Fruit fly (Drosophila melanogaster) whole organism, embryonic: ENCODE data around the gene c12.2.

Experiments
- B-H2 ChIP-seq: fragments of 200-800 bp; sonication (Bioruptor generic); optimal IDR thresholded peaks from 2 replicates; lab custom pipeline; 2018; ENCODE audit warnings: missing biosample characterization, mild to moderate bottlenecking, missing genetic modification characterization
- Bdp1 ChIP-seq: fragments of 200-800 bp; sonication (Bioruptor generic); optimal IDR thresholded peaks from 3 replicates; lab custom pipeline; 2016; ENCODE audit warnings: missing biosample characterization, missing genetic modification characterization
- BtbVII ChIP-seq: fragments of 200-800 bp; sonication (Bioruptor generic); optimal IDR thresholded peaks from 3 replicates; lab custom pipeline; 2017; ENCODE audit warnings: missing biosample characterization, mild to moderate bottlenecking, missing genetic modification characterization
- CG10366 ChIP-seq: fragments of 200-800 bp; sonication (Bioruptor generic); IDR thresholded peaks from 2 replicates; pipeline ENCODE4 v1.3.6; 2022; ENCODE audit warnings: missing biosample characterization, missing genetic modification characterization
- CG10565 ChIP-seq: fragments of 200-800 bp; sonication (Bioruptor generic); optimal IDR thresholded peaks from 3 replicates; lab custom pipeline; 2016; ENCODE audit warnings: missing biosample characterization, mild to moderate bottlenecking, missing genetic modification characterization
- CG10654 ChIP-seq: fragments of 200-800 bp; sonication (Bioruptor generic); optimal IDR thresholded peaks from 2 replicates; lab custom pipeline; 2016; ENCODE audit warnings: missing biosample characterization, missing genetic modification characterization
- CG10959 ChIP-seq: fragments of 200-800 bp; sonication (Bioruptor generic); IDR thresholded peaks from 2 replicates; pipeline ENCODE4 v1.3.6; 2022; ENCODE audit warnings: missing biosample characterization, missing genetic modification characterization
- CG11504 ChIP-seq: fragments of 200-800 bp; sonication (Bioruptor generic); optimal IDR thresholded peaks from 3 replicates; lab custom pipeline; 2019; ENCODE audit warnings: missing biosample characterization, mild to moderate bottlenecking, missing genetic modification characterization, moderate library complexity
- CG14710 ChIP-seq: fragments of 200-800 bp; sonication (Bioruptor generic); optimal IDR thresholded peaks from 3 replicates; lab custom pipeline; 2019; ENCODE audit warnings: missing biosample characterization, mild to moderate bottlenecking, missing genetic modification characterization, moderate library complexity
- CG1529 ChIP-seq: fragments of 200-800 bp; sonication (Bioruptor generic); optimal IDR thresholded peaks from 3 replicates; lab custom pipeline; 2018; ENCODE audit warnings: missing biosample characterization, missing genetic modification characterization
- CG15601 ChIP-seq: fragments of 200-800 bp; sonication (Bioruptor generic); optimal IDR thresholded peaks from 3 replicates; lab custom pipeline; 2019; ENCODE audit warnings: missing biosample characterization, mild to moderate bottlenecking, missing genetic modification characterization, moderate library complexity
- CG15696 ChIP-seq: fragments of 200-800 bp; sonication (Bioruptor generic); optimal IDR thresholded peaks from 2 replicates; lab custom pipeline; 2019; ENCODE audit warnings: missing biosample characterization, mild to moderate bottlenecking, missing genetic modification characterization, moderate library complexity
- CG17186 ChIP-seq: fragments of 200-800 bp; sonication (Bioruptor generic); optimal IDR thresholded peaks from 3 replicates; lab custom pipeline; 2017; ENCODE audit warnings: missing biosample characterization, missing genetic modification reagents, missing genetic modification characterization
- CG17328 ChIP-seq: fragments of 200-800 bp; sonication (Bioruptor generic); IDR thresholded peaks from 2 replicates; pipeline ENCODE4 v1.3.6; 2022; ENCODE audit warnings: missing biosample characterization, missing genetic modification characterization
- CG17361 ChIP-seq: fragments of 200-800 bp; sonication (Bioruptor generic); IDR thresholded peaks from 3 replicates; pipeline ENCODE4 v1.3.6; 2022; ENCODE audit warnings: missing biosample characterization, missing genetic modification characterization
- CG17912 ChIP-seq: fragments of 200-800 bp; sonication (Bioruptor generic); optimal IDR thresholded peaks from 2 replicates; lab custom pipeline; 2018; ENCODE audit warnings: missing biosample characterization, mild to moderate bottlenecking, missing genetic modification characterization
- CG18011 ChIP-seq: fragments of 200-800 bp; sonication (Bioruptor generic); optimal IDR thresholded peaks from 2 replicates; lab custom pipeline; 2017; ENCODE audit warnings: missing biosample characterization, missing genetic modification characterization, mild to moderate bottlenecking, moderate library complexity, missing genotype
- CG18262 ChIP-seq: fragments of 200-800 bp; optimal IDR thresholded peaks from 3 replicates; lab custom pipeline; 2019; ENCODE audit warnings: missing biosample characterization, mild to moderate bottlenecking, missing genetic modification characterization, moderate library complexity
- CG31224 ChIP-seq: fragments of 200-800 bp; sonication (Bioruptor generic); IDR thresholded peaks from 2 replicates; pipeline ENCODE4 v1.3.6; 2022; ENCODE audit warnings: missing biosample characterization, missing genetic modification characterization
- CG34224 ChIP-seq: fragments of 200-800 bp; sonication (Bioruptor generic); IDR thresholded peaks from 3 replicates; pipeline ENCODE4 v1.3.6; 2022; ENCODE audit warnings: missing biosample characterization, missing genetic modification characterization; ENCODE audit not compliant: partially characterized antibody
- CG3726 ChIP-seq: fragments of 200-800 bp; sonication (Bioruptor generic); IDR thresholded peaks from 3 replicates; pipeline ENCODE4, ENCODE4 v1.3.6; 2022; ENCODE audit warnings: missing biosample characterization, missing genetic modification characterization
- CG3847 ChIP-seq: fragments of 200-800 bp; sonication (Bioruptor generic); IDR thresholded peaks from 2 replicates; pipeline ENCODE4 v1.3.6; 2022; ENCODE audit warnings: missing biosample characterization, missing genetic modification characterization
- CG42726 ChIP-seq: fragments of 200-800 bp; sonication (Bioruptor generic); IDR thresholded peaks from 2 replicates; pipeline ENCODE4 v1.3.6; 2022; ENCODE audit warnings: missing biosample characterization, missing genetic modification characterization; ENCODE audit not compliant: partially characterized antibody
- CG4617 ChIP-seq: fragments of 200-800 bp; sonication (Bioruptor generic); optimal IDR thresholded peaks from 3 replicates; lab custom pipeline; 2016; ENCODE audit warnings: missing biosample characterization, missing genetic modification characterization, borderline replicate concordance
- CG4730 ChIP-seq: fragments of 200-800 bp; sonication (Bioruptor generic); IDR thresholded peaks from 2 replicates; pipeline ENCODE4 v1.3.6; 2022; ENCODE audit warnings: missing biosample characterization, missing genetic modification characterization
- CG7745 ChIP-seq: fragments of 200-800 bp; sonication (Bioruptor generic); optimal IDR thresholded peaks from 2 replicates; lab custom pipeline; 2018; ENCODE audit warnings: missing biosample characterization, mild to moderate bottlenecking, missing genetic modification characterization, moderate library complexity
- CHES-1-like ChIP-seq: fragments of 200-800 bp; sonication (Bioruptor generic); optimal IDR thresholded peaks from 2 replicates; lab custom pipeline; 2016; ENCODE audit warnings: missing biosample characterization, missing genetic modification characterization
- CoRest ChIP-seq: fragments of 200-800 bp; sonication (Bioruptor generic); optimal IDR thresholded peaks from 3 replicates; lab custom pipeline; 2018; ENCODE audit warnings: missing biosample characterization, mild to moderate bottlenecking, missing genetic modification characterization, moderate library complexity
- Hand ChIP-seq: fragments of 200-800 bp; sonication (Bioruptor generic); optimal IDR thresholded peaks from 2 replicates; lab custom pipeline; 2017; ENCODE audit warnings: mild to moderate bottlenecking, missing biosample characterization, missing genetic modification reagents, missing genetic modification characterization
- Hmr ChIP-seq: fragments of 200-800 bp; sonication (Bioruptor generic); optimal IDR thresholded peaks from 3 replicates; lab custom pipeline; 2017; ENCODE audit warnings: mild to moderate bottlenecking, missing biosample characterization, missing genetic modification reagents, missing genetic modification characterization
- Med ChIP-seq: fragments of 200-800 bp; sonication (Bioruptor generic); peaks from one replicate; lab custom pipeline; 2016; ENCODE audit warnings: missing biosample characterization, missing genetic modification characterization, mild to moderate bottlenecking, inconsistent platforms, moderate library complexity
- Sox102F ChIP-seq: fragments of 200-800 bp; sonication (Bioruptor generic); optimal IDR thresholded peaks from 2 replicates; lab custom pipeline; 2018; ENCODE audit warnings: missing biosample characterization, mild to moderate bottlenecking, missing genetic modification characterization, moderate library complexity
- Xrp1 ChIP-seq: fragments of 200-800 bp; sonication (Bioruptor generic); IDR thresholded peaks from 2 replicates; pipeline ENCODE4 v1.3.6; 2022; ENCODE audit warnings: missing biosample characterization, missing genetic modification characterization
- ac ChIP-seq: fragments of 200-800 bp; sonication (Bioruptor generic); optimal IDR thresholded peaks from 3 replicates; lab custom pipeline; 2017; ENCODE audit warnings: missing biosample characterization, mild to moderate bottlenecking, missing genetic modification characterization
- ara ChIP-seq: fragments of 200-800 bp; sonication (Bioruptor generic); IDR thresholded peaks from 2 replicates; pipeline ENCODE4 v1.3.6; 2022; ENCODE audit warnings: missing biosample characterization, missing genetic modification characterization
- ato ChIP-seq: fragments of 200-800 bp; sonication (Bioruptor generic); IDR thresholded peaks from 2 replicates; pipeline ENCODE4 v1.3.6; 2022; ENCODE audit warnings: missing biosample characterization, missing genetic modification characterization; ENCODE audit not compliant: partially characterized antibody
- bab2 ChIP-seq: fragments of 200-800 bp; sonication (Bioruptor generic); optimal IDR thresholded peaks from 2 replicates; lab custom pipeline; 2016; ENCODE audit warnings: missing biosample characterization, missing genetic modification characterization
- gsb ChIP-seq: fragments of 200-800 bp; sonication (Bioruptor generic); IDR thresholded peaks from 2 replicates; pipeline ENCODE4 v1.3.6; 2022; ENCODE audit warnings: missing biosample characterization, missing genetic modification characterization
- nerfin-1 ChIP-seq: fragments of 200-800 bp; sonication (Bioruptor generic); optimal IDR thresholded peaks from 3 replicates; lab custom pipeline; 2019; ENCODE audit warnings: missing biosample characterization, mild to moderate bottlenecking, missing genetic modification characterization, moderate library complexity
- pnt ChIP-seq: fragments of 200-800 bp; sonication (Bioruptor generic); optimal IDR thresholded peaks from 3 replicates; lab custom pipeline; 2016; ENCODE audit warnings: missing biosample characterization, missing genetic modification characterization
- pros ChIP-seq: fragments of 200-800 bp; sonication (Bioruptor generic); optimal IDR thresholded peaks from 3 replicates; lab custom pipeline; 2019; ENCODE audit warnings: missing biosample characterization, mild to moderate bottlenecking, missing genetic modification characterization, moderate library complexity
- ro ChIP-seq: fragments of 200-800 bp; sonication (Bioruptor generic); IDR thresholded peaks from 2 replicates; pipeline ENCODE4 v1.3.6; 2022; ENCODE audit warnings: missing biosample characterization, missing genetic modification characterization
- row ChIP-seq: fragments of 200-800 bp; sonication (Bioruptor generic); IDR thresholded peaks from 3 replicates; pipeline ENCODE4 v1.3.6; 2022; ENCODE audit warnings: missing biosample characterization, missing genetic modification characterization
- sd ChIP-seq: fragments of 200-800 bp; sonication (Bioruptor generic); optimal IDR thresholded peaks from 3 replicates; lab custom pipeline; 2018; ENCODE audit warnings: missing biosample characterization, mild to moderate bottlenecking, missing genetic modification characterization, moderate library complexity
- sens ChIP-seq: fragments of 200-800 bp; sonication (Bioruptor generic); peaks from one replicate; lab custom pipeline; 2016; ENCODE audit warnings: missing biosample characterization, missing genetic modification characterization
- sisA ChIP-seq: fragments of 200-800 bp; sonication (Bioruptor generic); IDR thresholded peaks from 2 replicates; pipeline ENCODE4 v1.3.6; 2022; ENCODE audit warnings: missing biosample characterization, missing genetic modification characterization
- slbo ChIP-seq: fragments of 200-800 bp; sonication (Bioruptor generic); IDR thresholded peaks from 2 replicates; pipeline ENCODE4 v1.3.6; 2022; ENCODE audit warnings: missing biosample characterization, missing genetic modification characterization
- tap ChIP-seq: fragments of 200-800 bp; optimal IDR thresholded peaks from 3 replicates; lab custom pipeline; 2019; ENCODE audit warnings: missing biosample characterization, mild to moderate bottlenecking, missing genetic modification characterization, moderate library complexity
- tna ChIP-seq: fragments of 200-800 bp; sonication (Bioruptor generic); IDR thresholded peaks from 2 replicates; pipeline ENCODE4 v1.3.6; 2022; ENCODE audit warnings: missing biosample characterization, missing genetic modification characterization; ENCODE audit not compliant: partially characterized antibody
- unc-4 ChIP-seq: fragments of 200-800 bp; sonication (Bioruptor generic); IDR thresholded peaks from 2 replicates; pipeline ENCODE4 v1.3.6; 2022; ENCODE audit warnings: missing biosample characterization, missing genetic modification characterization; ENCODE audit not compliant: partially characterized antibody
- zfh1 ChIP-seq: fragments of 200-800 bp; sonication (Bioruptor generic); IDR thresholded peaks from 3 replicates; pipeline ENCODE4 v1.3.6; 2022; ENCODE audit warnings: missing biosample characterization, missing genetic modification characterization

The c12.2 gene

dm6 chrX:9295518-9295917 lies 23.6 kb upstream of the c12.2 start (continued):
- peak; percentile 0 for TF ChIP-seq CoRest
- no peak for TF ChIP-seq CG7745 (tag; lab: Kevin White, UChicago)
- peak; percentile 71 for TF ChIP-seq zfh1 (GFP tag; lab: Robert Waterston, UW)
- no peak for TF ChIP-seq CG11504 (tag; lab: Kevin White, UChicago)
- peak; percentile 36 for TF ChIP-seq CG15601 (tag; lab: Kevin White, UChicago)
- no peak for TF ChIP-seq Hand (GFP tag; lab: Kevin White, UChicago)
- TF ChIP-seq tna, result no peak
- TF ChIP-seq gsb (GFP tag; lab: Robert Waterston, UW), result no peak
- TF ChIP-seq CG18262 (tag; lab: Kevin White, UChicago), result peak; percentile 46
- no peak for TF ChIP-seq Bdp1 (GFP tag; lab: Kevin White, UChicago)
- peak; percentile 11 for TF ChIP-seq pnt (GFP tag; lab: Kevin White, UChicago)
- TF ChIP-seq Med (GFP tag; lab: Kevin White, UChicago), result peak; percentile 61
- no peak for TF ChIP-seq CG3726 (GFP tag; lab: Robert Waterston, UW)
- peak; percentile 18 for TF ChIP-seq Sox102F
- no peak for TF ChIP-seq CG17912 (GFP tag; lab: Kevin White, UChicago)
- no peak for TF ChIP-seq CHES-1-like (GFP tag; lab: Kevin White, UChicago)
- no peak for TF ChIP-seq B-H2 (GFP tag; lab: Kevin White, UChicago)
- TF ChIP-seq Xrp1, result peak; percentile 68; the same call in 1 of the 2 replicates
- no peak for TF ChIP-seq CG4617 (GFP tag; lab: Kevin White, UChicago)
- TF ChIP-seq CG14710 (tag; lab: Kevin White, UChicago), result peak; percentile 35
- no peak for TF ChIP-seq BtbVII (GFP tag; lab: Kevin White, UChicago)
- TF ChIP-seq slbo (GFP tag; lab: Robert Waterston, UW), result no peak
- no peak for TF ChIP-seq tap
- TF ChIP-seq CG3847 (GFP tag; lab: Robert Waterston, UW), result no peak
- no peak for TF ChIP-seq sd (tag; lab: Kevin White, UChicago)
- TF ChIP-seq sens (GFP tag; lab: Kevin White, UChicago), result peak; percentile 84
- TF ChIP-seq CG4730, result 0 out of 2 replicates have a peak, but pooled peaks have one; percentile 26
- peak; percentile 13 for TF ChIP-seq CG1529 (GFP tag; lab: Kevin White, UChicago)
- TF ChIP-seq pros, result no peak
- peak; percentile 42; the same call in 1 of the 2 replicates for TF ChIP-seq CG10959 (GFP tag; lab: Robert Waterston, UW)
- no peak for TF ChIP-seq ac (GFP tag; lab: Kevin White, UChicago)
- peak; percentile 26; the same call in 1 of the 2 replicates for TF ChIP-seq sisA
- no peak for TF ChIP-seq Hmr (GFP tag; lab: Kevin White, UChicago)
- TF ChIP-seq CG10565 (GFP tag; lab: Kevin White, UChicago), result no peak
- no peak for TF ChIP-seq bab2
- no peak for TF ChIP-seq CG42726
- TF ChIP-seq CG17186 (GFP tag; lab: Kevin White, UChicago), result no peak
- TF ChIP-seq CG17361, result no peak
- TF ChIP-seq CG10366 (GFP tag; lab: Robert Waterston, UW), result no peak; the same call in 1 of the 2 replicates
- TF ChIP-seq nerfin-1, result no peak
- TF ChIP-seq unc-4, result no peak
- peak; percentile 57; the same call in 1 of the 2 replicates for TF ChIP-seq ara (GFP tag; lab: Robert Waterston, UW)
- no peak for TF ChIP-seq ro (GFP tag; lab: Robert Waterston, UW)
- no peak for TF ChIP-seq CG34224 (GFP tag; lab: Robert Waterston, UW)
- TF ChIP-seq CG18011, result no peak
- TF ChIP-seq ato (GFP tag; lab: Robert Waterston, UW), result no peak
- TF ChIP-seq CG31224, result no peak
- TF ChIP-seq row (GFP tag; lab: Robert Waterston, UW), result peak; percentile 52
- no peak for TF ChIP-seq CG15696
- TF ChIP-seq CG10654, result no peak
- peak; percentile 56; the same call in 1 of the 2 replicates for TF ChIP-seq CG17328 (GFP tag; lab: Robert Waterston, UW)
